Worm (Caenorhabditis elegans): ENCODE measurements around the gene F10G2.2.
"Not testable (repeated sequence)": the region's sequence is repeated elsewhere in the genome, so short reads cannot be mapped to it uniquely, and the experiment has no call there.

Gene F10G2.2

DNA sequence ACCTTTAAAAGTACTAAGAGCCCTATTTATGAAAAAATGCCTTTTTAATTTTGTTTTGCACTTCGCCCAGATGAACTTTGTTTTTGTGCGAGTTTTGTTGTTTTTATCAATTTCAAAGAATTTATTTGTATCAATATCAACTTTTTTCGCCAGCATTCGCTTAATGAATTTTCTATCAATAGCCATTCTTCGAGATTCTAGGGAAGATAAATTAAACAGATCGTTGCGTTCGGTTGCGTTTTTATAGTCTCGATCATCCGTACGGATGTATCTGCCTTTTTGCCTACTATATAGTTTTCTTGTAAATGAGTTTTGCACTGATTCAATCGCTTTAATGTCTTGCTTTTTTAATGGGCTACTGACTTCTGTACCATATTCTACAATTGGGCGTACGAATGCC is 14.5 kb downstream of the F10G2.2 start, which contains the start of gene nhr-147:
Gene nhr-147, plus strand, starts transcription at position 301 of the 400 bp plus-strand sequence.
- TF ChIP-seq xbp-1 (tag; optimal IDR thresholded peaks at IDR 0.05); sox-4 (tag; optimal IDR thresholded peaks at IDR 0.05); ceh-8 (GFP tag; optimal IDR thresholded peaks at IDR 0.05): not testable (repeated sequence)

- no peak for TF ChIP-seq mef-2 (tag; optimal IDR thresholded peaks at IDR 0.05)
- TF ChIP-seq jun-1 (tag; optimal IDR thresholded peaks at IDR 0.05): no peak
- TF ChIP-seq nhr-47 (tag; optimal IDR thresholded peaks at IDR 0.05): no peak
- no peak for TF ChIP-seq nhr-84 (tag; optimal IDR thresholded peaks at IDR 0.05)
- TF ChIP-seq unc-98 (GFP tag; IDR thresholded peaks at IDR 0.05): no peak
- TF ChIP-seq lsy-2 (tag; optimal IDR thresholded peaks at IDR 0.05): no peak
- no peak for TF ChIP-seq unc-86 (tag; optimal IDR thresholded peaks at IDR 0.05)
- TF ChIP-seq nhr-20 (tag; optimal IDR thresholded peaks at IDR 0.05): no peak
- no peak for TF ChIP-seq isw-1 (GFP tag; IDR thresholded peaks at IDR 0.05)
- no peak for TF ChIP-seq rnt-1 (tag; optimal IDR thresholded peaks at IDR 0.05)
- no peak for TF ChIP-seq ztf-4 (tag; optimal IDR thresholded peaks at IDR 0.05)
- no peak for TF ChIP-seq hpl-2 (GFP tag; optimal IDR thresholded peaks at IDR 0.05)
- TF ChIP-seq C34B4.2 (tag; optimal IDR thresholded peaks at IDR 0.05): no peak
- no peak for TF ChIP-seq nhr-85 (tag)
- no peak for TF ChIP-seq unc-130 (tag; optimal IDR thresholded peaks at IDR 0.05)
- TF ChIP-seq zag-1 (tag; optimal IDR thresholded peaks at IDR 0.05): no peak
- no peak for TF ChIP-seq ets-5 (GFP tag; IDR thresholded peaks at IDR 0.05)
Observed at ce11 chrV:7349541-7349940, 18.6 kb downstream of the F10G2.2 start, which contains the start of gene nhr-149. nhr-149 (minus strand) TSS chrV:7349641.

ce11 chrV:7352186-7353053 is 21.5 kb downstream of the F10G2.2 start, which contains the start of the genes srh-231 and srh-275:
srh-231 (minus strand) TSS chrV:7352236.
srh-275 (plus strand) TSS chrV:7353003.
- TF ChIP-seq lin-35 (GFP tag; optimal IDR thresholded peaks at IDR 0.05) (no peak), unc-98 (GFP tag; IDR thresholded peaks at IDR 0.05) (no peak), egl-13 (tag; optimal IDR thresholded peaks at IDR 0.05) (no peak), nhr-85 (tag) (no peak), aly-2 (tag; optimal IDR thresholded peaks at IDR 0.05) (no peak), fkh-4 (tag; optimal IDR thresholded peaks at IDR 0.05; ENCODE audit: borderline replicate concordance) (no peak), sptf-1 (tag; optimal IDR thresholded peaks at IDR 0.05) (no peak), jun-1 (tag; optimal IDR thresholded peaks at IDR 0.05) (no peak), egl-27 (tag; optimal IDR thresholded peaks at IDR 0.05) (no peak), ama-1 (optimal IDR thresholded peaks at IDR 0.05) (no peak), fos-1 (tag; optimal IDR thresholded peaks at IDR 0.05) (no peak), lin-13 (GFP tag; optimal IDR thresholded peaks at IDR 0.05) (no peak)

DNA sequence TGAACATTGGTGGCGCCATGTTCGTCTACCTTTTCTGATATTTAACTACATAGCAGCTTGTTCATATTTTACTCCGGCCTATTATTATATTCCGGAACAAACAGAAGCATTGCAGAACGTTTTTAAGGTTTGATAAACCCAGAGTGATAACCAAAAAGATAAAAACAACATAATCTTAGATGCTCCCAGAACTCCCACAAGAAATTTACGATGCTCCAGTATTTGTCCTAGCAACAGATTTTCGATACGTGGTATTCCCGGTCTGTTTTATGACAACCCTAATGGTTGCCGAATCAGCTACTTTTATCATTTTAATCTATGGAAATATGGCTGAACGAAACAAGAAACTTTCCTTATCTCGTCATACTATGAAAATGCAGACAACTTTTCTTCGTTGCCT is 22.6 kb downstream of the F10G2.2 start:
- no peak for TF ChIP-seq sup-37 (GFP tag; optimal IDR thresholded peaks at IDR 0.05)
- TF ChIP-seq ztf-11 (tag; optimal IDR thresholded peaks at IDR 0.05): no peak
- no peak for TF ChIP-seq nhr-19 (GFP tag; conservative IDR thresholded peaks at IDR 0.05)
- no peak for TF ChIP-seq C16A3.4 (tag; optimal IDR thresholded peaks at IDR 0.05)
- TF ChIP-seq nhr-90 (tag; optimal IDR thresholded peaks at IDR 0.05; ENCODE audit: poor library complexity): no peak
- TF ChIP-seq egl-13 (tag; optimal IDR thresholded peaks at IDR 0.05): no peak
- no peak for TF ChIP-seq fkh-4 (tag; optimal IDR thresholded peaks at IDR 0.05; ENCODE audit: borderline replicate concordance)
- no peak for TF ChIP-seq nhr-77 (tag; optimal IDR thresholded peaks at IDR 0.05)
